Worm (Caenorhabditis elegans): Measurements from ENCODE around the gene gon-1.

DNA sequence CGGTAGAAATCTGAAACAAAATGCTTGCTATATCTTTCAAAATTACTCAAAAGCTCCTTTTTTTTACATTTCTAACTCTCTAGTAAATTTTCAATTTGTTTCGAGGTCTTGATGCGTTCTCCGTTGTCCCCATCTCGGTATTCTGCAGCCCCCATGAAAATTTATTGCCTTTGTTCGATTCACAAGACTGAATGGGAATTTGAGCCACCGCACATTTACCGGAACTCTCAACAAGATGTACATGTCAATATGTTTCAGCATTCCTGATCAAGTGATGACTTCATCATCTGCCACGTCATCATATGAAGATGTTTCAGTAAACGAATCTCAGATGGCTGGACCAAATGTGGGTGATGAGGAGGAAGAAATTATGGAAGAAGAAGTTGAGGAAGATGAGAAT lies 32.8 kb downstream of the gon-1 start:
- TF ChIP-seq klf-2 (GFP tag; conservative IDR thresholded peaks at IDR 0.05): no peak
- TF ChIP-seq tab-1 (GFP tag; IDR thresholded peaks at IDR 0.05): no peak
- TF ChIP-seq med-1 (GFP tag; optimal IDR thresholded peaks at IDR 0.05; ENCODE audit: insufficient read depth): no peak

Measured in whole organism, midembryonic.